Fruit fly (Drosophila melanogaster) whole organism, wandering third instar larva: ENCODE measurements around the gene nAChRbeta3.

ENCODE experiments used
- Abd-B ChIP-seq: fragments of >200 bp; optimal IDR thresholded peaks from 2 replicates; lab custom pipeline; 2017; ENCODE audit warnings: missing biosample characterization, missing genetic modification characterization
- Dfd ChIP-seq: fragments of >200 bp; optimal IDR thresholded peaks from 2 replicates; lab custom pipeline; 2017; ENCODE audit warnings: missing biosample characterization, missing genetic modification characterization
- Hnf4 ChIP-seq: fragments of 200-800 bp; sonication (Bioruptor generic); optimal IDR thresholded peaks from 2 replicates; lab custom pipeline; 2016; ENCODE audit warnings: missing biosample characterization, mild to moderate bottlenecking, missing genetic modification characterization
- Hr78 ChIP-seq: fragments of >200 bp; optimal IDR thresholded peaks from 2 replicates; lab custom pipeline; 2017; ENCODE audit warnings: missing biosample characterization, missing genetic modification characterization
- Hr83 ChIP-seq: fragments of 200-300 bp; sonication (Bioruptor generic); optimal IDR thresholded peaks from 2 replicates; lab custom pipeline; 2016; ENCODE audit warnings: missing biosample characterization, mild to moderate bottlenecking, missing genetic modification characterization, moderate library complexity; ENCODE audit not compliant: poor library complexity, severe bottlenecking
- Myc ChIP-seq: fragments of >200 bp; optimal IDR thresholded peaks from 2 replicates; lab custom pipeline; 2017
- N ChIP-seq: fragments of >200 bp; optimal IDR thresholded peaks from 2 replicates; lab custom pipeline; 2018; ENCODE audit warnings: missing biosample characterization, missing external identifiers, missing genetic modification characterization
- Vsx2 ChIP-seq: fragments of 200-300, 225-300 bp; sonication (Bioruptor generic); optimal IDR thresholded peaks from 2 replicates; lab custom pipeline; 2018; ENCODE audit warnings: missing biosample characterization, missing genetic modification characterization; ENCODE audit not compliant: partially characterized antibody
- h ChIP-seq: fragments of 200-800 bp; sonication (Bioruptor generic); optimal IDR thresholded peaks from 3 replicates; lab custom pipeline; 2016; ENCODE audit warnings: missing biosample characterization, mild to moderate bottlenecking, missing genetic modification characterization
- pan ChIP-seq: fragments of >200 bp; optimal IDR thresholded peaks from 2 replicates; lab custom pipeline; 2017
- psq ChIP-seq: fragments of 200-800 bp; sonication (Bioruptor generic); optimal IDR thresholded peaks from 3 replicates; lab custom pipeline; 2017; ENCODE audit warnings: missing biosample characterization, mild to moderate bottlenecking, missing genetic modification characterization, moderate library complexity
- rgr ChIP-seq: fragments of 200-800 bp; sonication (Bioruptor generic); optimal IDR thresholded peaks from 3 replicates; lab custom pipeline; 2016; ENCODE audit warnings: missing biosample characterization, mild to moderate bottlenecking, missing genetic modification characterization
- sv ChIP-seq: fragments of 200-800 bp; sonication (Bioruptor generic); optimal IDR thresholded peaks from 3 replicates; lab custom pipeline; 2016; ENCODE audit warnings: missing biosample characterization, missing genetic modification characterization

DNA sequence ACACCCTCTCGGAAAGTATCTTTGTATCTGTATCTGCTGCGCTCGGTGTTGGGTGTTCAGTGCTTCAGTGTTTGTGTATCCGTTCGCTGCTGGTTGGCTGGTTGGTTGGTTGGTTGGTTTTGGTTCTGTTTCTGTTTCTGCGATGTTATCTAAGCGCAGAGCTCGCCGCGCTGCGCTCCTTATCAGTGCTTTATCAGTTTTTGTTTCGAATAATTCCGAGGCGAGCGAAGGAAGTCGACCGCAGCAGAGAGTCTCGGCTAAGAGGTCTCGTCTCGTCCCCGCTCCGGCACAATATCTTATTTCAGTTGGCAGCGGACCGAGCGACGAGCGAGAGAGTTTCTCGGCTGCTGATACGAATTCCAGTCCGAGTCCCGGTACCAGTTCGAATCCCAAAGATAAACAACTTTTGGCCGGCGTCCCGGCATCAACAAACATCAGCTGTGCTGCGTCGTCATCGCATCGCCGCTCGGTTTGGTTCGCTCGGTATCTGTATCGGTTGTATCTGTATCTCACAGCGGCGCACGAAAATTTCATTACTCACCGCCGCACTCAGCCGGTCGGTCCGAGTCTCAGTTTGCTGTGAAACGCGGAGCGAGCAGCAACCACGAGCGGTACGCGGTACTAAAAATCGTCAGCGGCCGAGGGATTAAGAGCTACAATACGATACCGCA, 21.6 kb upstream of the nAChRbeta3 start:
- peak; percentile 60 for TF ChIP-seq Hr83 (GFP tag; lab: Kevin White, UChicago)
- no peak for TF ChIP-seq Vsx2 (GFP tag; lab: Kevin White, UChicago)
- TF ChIP-seq Abd-B: no peak
- TF ChIP-seq Hr78 (GFP tag; lab: Kevin White, UChicago): no peak
- peak; percentile 30 for TF ChIP-seq rgr (GFP tag; lab: Kevin White, UChicago)
- peak; percentile 50 for TF ChIP-seq h (GFP tag; lab: Kevin White, UChicago)
- no peak for TF ChIP-seq Myc (lab: Kevin White, UChicago)
- TF ChIP-seq N (GFP tag; lab: Kevin White, UChicago): no peak
- TF ChIP-seq sv (GFP tag; lab: Kevin White, UChicago): no peak
- TF ChIP-seq pan: no peak
- TF ChIP-seq psq: peak; percentile 42
- TF ChIP-seq Hnf4 (GFP tag; lab: Kevin White, UChicago): peak; percentile 8
- no peak for TF ChIP-seq Dfd
